ENCODE assay signal across 1 fruit fly cellular context in the genomic region with DNA sequence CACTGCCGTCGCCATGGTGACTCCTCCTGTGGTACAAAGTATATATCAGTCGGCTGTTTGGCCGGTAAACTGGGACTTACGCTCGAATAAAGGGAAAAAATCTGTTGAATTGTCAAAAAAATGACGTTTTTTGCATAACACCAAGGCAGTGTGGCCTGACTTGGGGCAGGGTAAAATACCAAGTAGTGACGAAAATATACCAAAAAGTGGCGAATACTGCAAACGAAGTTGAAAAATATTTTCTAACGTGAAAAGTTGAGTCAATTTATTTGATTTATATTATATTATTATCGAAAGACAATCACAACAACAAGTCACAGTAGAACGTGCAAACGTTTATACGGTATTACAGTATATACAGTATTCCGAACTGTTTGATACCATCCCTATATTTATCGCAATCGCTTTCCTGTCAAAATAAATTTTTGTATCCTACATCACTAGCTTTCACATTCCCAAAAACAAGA.
TF ChIP-seq lines count a peak whose summit lies in the region.

A gene (minus strand): TSS at position 189 of the 467 bp plus-strand sequence.
A gene (plus strand): TSS at position 417 of the 467 bp plus-strand sequence.

TF ChIP-seq in whole organism, embryonic, 481 proteins besides CTCF, POLR2A, EP300 and RAD21 (continued from another document):
- TF ChIP-seq bbx (GFP tag; IDR thresholded peaks at IDR 0.05; lab: Robert Waterston, UW; ENCODE audit: partially characterized antibody), result no peak
- peak; percentile 7 for TF ChIP-seq CG4617 (GFP tag; optimal IDR thresholded peaks at IDR 0.05; lab: Kevin White, UChicago; ENCODE audit: borderline replicate concordance)
- no peak for TF ChIP-seq Vsx1 (GFP tag; optimal IDR thresholded peaks at IDR 0.05; lab: Kevin White, UChicago)
- TF ChIP-seq amos (GFP tag; IDR thresholded peaks at IDR 0.05; lab: Robert Waterston, UW; ENCODE audit: partially characterized antibody), result no peak
- TF ChIP-seq toy (GFP tag; IDR thresholded peaks at IDR 0.05; lab: Robert Waterston, UW), result no peak
- TF ChIP-seq Ada2b (GFP tag; IDR thresholded peaks at IDR 0.05; lab: Robert Waterston, UW), result no peak
- TF ChIP-seq chinmo (GFP tag; IDR thresholded peaks at IDR 0.05; lab: Robert Waterston, UW; ENCODE audit: partially characterized antibody), result no peak
- no peak for TF ChIP-seq CG14965 (GFP tag; optimal IDR thresholded peaks at IDR 0.05; lab: Kevin White, UChicago; ENCODE audit: borderline replicate concordance)
- TF ChIP-seq HLH4C (GFP tag; IDR thresholded peaks at IDR 0.05; lab: Robert Waterston, UW; ENCODE audit: partially characterized antibody), result no peak
- TF ChIP-seq CG18599 (GFP tag; optimal IDR thresholded peaks at IDR 0.05; lab: Kevin White, UChicago), result no peak
- no peak for TF ChIP-seq CG1647 (GFP tag; optimal IDR thresholded peaks at IDR 0.05; lab: Kevin White, UChicago)
- TF ChIP-seq btn (GFP tag; optimal IDR thresholded peaks at IDR 0.05; lab: Kevin White, UChicago), result no peak
- TF ChIP-seq Usf (GFP tag; optimal IDR thresholded peaks at IDR 0.05; lab: Kevin White, UChicago), result no peak
- no peak for TF ChIP-seq CG1024 (GFP tag; IDR thresholded peaks at IDR 0.05; lab: Robert Waterston, UW)
- TF ChIP-seq gsb-n (tag; optimal IDR thresholded peaks at IDR 0.05; lab: Kevin White, UChicago), result no peak
- TF ChIP-seq Atf-2 (GFP tag; optimal IDR thresholded peaks at IDR 0.05; lab: Kevin White, UChicago), result no peak
- TF ChIP-seq CG1233 (GFP tag; optimal IDR thresholded peaks at IDR 0.05; lab: Kevin White, UChicago), result no peak
- no peak for TF ChIP-seq peb (GFP tag; IDR thresholded peaks at IDR 0.05; lab: Robert Waterston, UW)
- TF ChIP-seq phol (tag; optimal IDR thresholded peaks at IDR 0.05; lab: Kevin White, UChicago), result peak; percentile 1
- TF ChIP-seq lola (GFP tag; optimal IDR thresholded peaks at IDR 0.05; lab: Kevin White, UChicago), result no peak
- TF ChIP-seq zen2 (GFP tag; IDR thresholded peaks at IDR 0.05; lab: Robert Waterston, UW; ENCODE audit: partially characterized antibody), result no peak
- TF ChIP-seq HLHmδ (GFP tag; optimal IDR thresholded peaks at IDR 0.05; lab: Kevin White, UChicago), result no peak
- no peak for TF ChIP-seq CG15479 (GFP tag; optimal IDR thresholded peaks at IDR 0.05; lab: Kevin White, UChicago)
- TF ChIP-seq ham (GFP tag; IDR thresholded peaks at IDR 0.05; lab: Robert Waterston, UW), result no peak
- no peak for TF ChIP-seq Trl (optimal IDR thresholded peaks at IDR 0.05; lab: Kevin White, UChicago)
- TF ChIP-seq Trl (GFP tag; optimal IDR thresholded peaks at IDR 0.05; lab: Kevin White, UChicago), result no peak
- no peak for TF ChIP-seq Lim3 (GFP tag; IDR thresholded peaks at IDR 0.05; lab: Robert Waterston, UW)
- TF ChIP-seq Oaz (GFP tag; IDR thresholded peaks at IDR 0.05; lab: Robert Waterston, UW), result no peak
- peak; percentile 20 for TF ChIP-seq CG14710 (tag; optimal IDR thresholded peaks at IDR 0.05; lab: Kevin White, UChicago)
- TF ChIP-seq CG9609 (GFP tag; optimal IDR thresholded peaks at IDR 0.05; lab: Kevin White, UChicago), result no peak
- TF ChIP-seq gfzf (GFP tag; optimal IDR thresholded peaks at IDR 0.05; lab: Kevin White, UChicago), result peak; percentile 64
- no peak for TF ChIP-seq CG10209 (GFP tag; optimal IDR thresholded peaks at IDR 0.05; lab: Kevin White, UChicago)
- TF ChIP-seq CG3847 (GFP tag; IDR thresholded peaks at IDR 0.05; lab: Robert Waterston, UW), result peak; percentile 6; the same call in 1 of the 2 replicates
- no peak for TF ChIP-seq Hr51 (GFP tag; optimal IDR thresholded peaks at IDR 0.05; lab: Kevin White, UChicago)
- TF ChIP-seq sna (GFP tag; IDR thresholded peaks at IDR 0.05; lab: Robert Waterston, UW; ENCODE audit: partially characterized antibody), result no peak
- TF ChIP-seq CG31441 (GFP tag; IDR thresholded peaks at IDR 0.05; lab: Robert Waterston, UW), result peak; percentile 34; the same call in 1 of the 2 replicates
- no peak for TF ChIP-seq klu (GFP tag; IDR thresholded peaks at IDR 0.05; lab: Robert Waterston, UW)
- TF ChIP-seq CG42726 (GFP tag; IDR thresholded peaks at IDR 0.05; lab: Robert Waterston, UW; ENCODE audit: partially characterized antibody), result no peak
- no peak for TF ChIP-seq crol (GFP tag; IDR thresholded peaks at IDR 0.05; lab: Robert Waterston, UW)
- no peak for TF ChIP-seq danr (GFP tag; IDR thresholded peaks at IDR 0.05; lab: Robert Waterston, UW)
- no peak for TF ChIP-seq lov (optimal IDR thresholded peaks at IDR 0.05; lab: Kevin White, UChicago)
- no peak for TF ChIP-seq lov (GFP tag; IDR thresholded peaks at IDR 0.05; lab: Robert Waterston, UW)
- peak; percentile 22 for TF ChIP-seq CG12659 (GFP tag; optimal IDR thresholded peaks at IDR 0.05; lab: Kevin White, UChicago)
- no peak for TF ChIP-seq fd64A (GFP tag; optimal IDR thresholded peaks at IDR 0.05; lab: Kevin White, UChicago)
- TF ChIP-seq PHDP (tag; optimal IDR thresholded peaks at IDR 0.05; lab: Kevin White, UChicago), result no peak
- no peak for TF ChIP-seq schlank (tag; optimal IDR thresholded peaks at IDR 0.05; lab: Kevin White, UChicago)
- TF ChIP-seq sens (GFP tag; lab: Kevin White, UChicago), result peak; percentile 62
- TF ChIP-seq br (optimal IDR thresholded peaks at IDR 0.05; lab: Kevin White, UChicago), result no peak
- TF ChIP-seq MESR4 (GFP tag; optimal IDR thresholded peaks at IDR 0.05; lab: Kevin White, UChicago), result peak; percentile 89
- TF ChIP-seq Atf6 (GFP tag; IDR thresholded peaks at IDR 0.05; lab: Robert Waterston, UW), result no peak
- no peak for TF ChIP-seq Lpt (GFP tag; optimal IDR thresholded peaks at IDR 0.05; lab: Kevin White, UChicago)
- no peak for TF ChIP-seq dmrt11E (tag; optimal IDR thresholded peaks at IDR 0.05; lab: Kevin White, UChicago)
- no peak for TF ChIP-seq CG10959 (GFP tag; IDR thresholded peaks at IDR 0.05; lab: Robert Waterston, UW)
- no peak for TF ChIP-seq CG14050 (GFP tag; IDR thresholded peaks at IDR 0.05; lab: Robert Waterston, UW)
- peak; percentile 22; the same call in 2 of the 3 replicates for TF ChIP-seq row (GFP tag; IDR thresholded peaks at IDR 0.05; lab: Robert Waterston, UW)
- no peak for TF ChIP-seq CG10267 (tag; optimal IDR thresholded peaks at IDR 0.05; lab: Kevin White, UChicago)
- no peak for TF ChIP-seq luna (GFP tag; optimal IDR thresholded peaks at IDR 0.05; lab: Kevin White, UChicago)
- TF ChIP-seq CG9797 (GFP tag; optimal IDR thresholded peaks at IDR 0.05; lab: Kevin White, UChicago), result peak; percentile 50
- TF ChIP-seq CG1792 (GFP tag; optimal IDR thresholded peaks at IDR 0.05; lab: Kevin White, UChicago), result no peak
- peak; percentile 27 for TF ChIP-seq CG1603 (tag; optimal IDR thresholded peaks at IDR 0.05; lab: Kevin White, UChicago)
- peak; percentile 95 for TF ChIP-seq CG3995 (GFP tag; optimal IDR thresholded peaks at IDR 0.05; lab: Kevin White, UChicago)
- TF ChIP-seq CG17612 (GFP tag; IDR thresholded peaks at IDR 0.05; lab: Robert Waterston, UW), result no peak
TF ChIP-seq in whole organism, embryonic: peak in this region for 23.
